Fruit fly (Drosophila melanogaster) whole organism: ENCODE results near the gene rtet.

ENCODE experiments used
- EcR ChIP-seq, 2 experiments: fragments of >200 bp; optimal IDR thresholded peaks; 2 replicates each; lab custom pipeline; 2017; ENCODE audit warnings: missing biosample characterization in 2 of 2, missing genetic modification characterization in 2 of 2, missing genetic modification reagents in 2 of 2
- usp ChIP-seq: fragments of >200 bp; optimal IDR thresholded peaks from 2 replicates; lab custom pipeline; 2017; ENCODE audit warnings: missing biosample characterization, missing genetic modification characterization, mixed read lengths

Gene rtet

DNA sequence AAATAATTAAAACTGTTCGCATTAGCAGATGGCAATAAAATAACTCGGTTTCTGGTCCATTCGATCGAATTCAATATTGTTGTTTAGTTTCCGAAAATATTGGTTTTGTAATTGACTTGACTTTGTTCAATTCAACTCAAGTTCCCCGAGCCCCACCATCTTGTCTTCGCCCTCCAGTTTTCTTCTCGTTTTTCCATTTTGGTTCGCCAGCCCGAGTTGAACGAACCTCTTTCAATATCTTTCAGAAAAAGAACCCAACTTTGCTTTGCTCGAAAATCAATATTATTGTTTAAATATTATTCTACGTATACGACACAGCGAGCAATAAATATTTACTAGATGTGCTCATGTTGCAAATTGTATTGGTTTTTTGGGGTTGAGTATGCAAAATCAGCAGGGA is 50.4 kb downstream of the rtet start:
- TF ChIP-seq usp (GFP tag; lab: Kevin White, UChicago) (no peak), EcR (GFP tag; optimal IDR thresholded peaks at IDR 0.05; lab: Kevin White, UChicago) (no peak)
